Fruit fly (Drosophila melanogaster): ENCODE data around the gene Reph.

DNA sequence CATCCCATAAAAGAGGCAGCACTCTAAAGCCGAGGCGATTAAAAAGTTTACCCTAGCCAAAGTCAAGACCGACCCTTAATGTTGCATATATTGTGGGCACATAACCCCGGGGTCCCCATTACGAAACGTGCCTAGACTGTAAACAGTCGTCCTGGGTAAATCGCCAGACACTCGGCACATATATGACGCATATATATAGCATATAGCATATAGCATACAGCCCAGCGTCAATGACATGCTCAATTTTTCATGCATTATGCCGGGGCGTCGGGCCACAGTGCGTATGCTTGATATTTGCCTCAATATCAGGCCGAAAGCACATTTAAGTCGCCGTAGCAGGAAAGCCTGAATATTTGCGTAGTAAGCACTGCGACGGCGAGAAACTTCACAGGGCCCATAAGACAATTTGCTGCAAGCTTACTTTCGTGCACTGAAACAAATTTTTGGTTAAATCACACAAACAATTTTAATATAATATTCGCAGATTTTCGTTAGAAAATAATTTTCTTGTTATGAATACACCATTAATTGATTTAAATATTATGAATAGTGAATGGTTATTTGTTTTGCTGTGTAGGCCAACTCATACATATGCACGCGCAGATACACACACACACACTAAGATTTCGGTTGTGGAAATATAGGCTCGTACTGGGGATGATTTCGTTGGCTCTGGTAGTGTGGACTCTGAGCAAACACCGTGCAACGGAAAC, 48.4 kb upstream of the Reph start:
- TF ChIP-seq psq (optimal IDR thresholded peaks at IDR 0.05) (no peak), Myc (optimal IDR thresholded peaks at IDR 0.05) (no peak), insv (optimal IDR thresholded peaks at IDR 0.05) (no peak), h (optimal IDR thresholded peaks at IDR 0.05) (no peak), Sin3A (optimal IDR thresholded peaks at IDR 0.05) (no peak)
